Fruit fly (Drosophila melanogaster) whole organism, embryonic: Measurements from ENCODE around the gene yellow-e3.

Experiments
- CG11247 ChIP-seq: fragments of 200-800 bp; sonication (Bioruptor generic); IDR thresholded peaks from 2 replicates; pipeline ENCODE4 v1.3.6; 2022; ENCODE audit warnings: missing biosample characterization, missing genetic modification characterization
- CG12071 ChIP-seq: fragments of 200-800 bp; sonication (Bioruptor generic); optimal IDR thresholded peaks from 3 replicates; lab custom pipeline; 2018; ENCODE audit warnings: missing biosample characterization, mild to moderate bottlenecking, missing genetic modification characterization
- CG12769 ChIP-seq: fragments of 200-800 bp; sonication (Bioruptor generic); optimal IDR thresholded peaks from 2 replicates; lab custom pipeline; 2019; ENCODE audit warnings: missing biosample characterization, mild to moderate bottlenecking, missing genetic modification characterization, moderate library complexity
- CG13894 ChIP-seq: fragments of 200-800 bp; sonication (Bioruptor generic); optimal IDR thresholded peaks from 3 replicates; lab custom pipeline; 2018; ENCODE audit warnings: missing biosample characterization, mild to moderate bottlenecking, missing genetic modification characterization, moderate library complexity
- CG14014 ChIP-seq: fragments of 200-800 bp; sonication (Bioruptor generic); IDR thresholded peaks from 2 replicates; pipeline ENCODE4 v1.3.6; 2022; ENCODE audit warnings: missing biosample characterization, missing genetic modification characterization
- CG14441 ChIP-seq: fragments of 200-800 bp; sonication (Bioruptor generic); IDR thresholded peaks from 2 replicates; pipeline ENCODE4 v1.3.6; 2022; ENCODE audit warnings: missing biosample characterization, missing genetic modification characterization
- CG14860 ChIP-seq: fragments of 200-800 bp; sonication (Bioruptor generic); IDR thresholded peaks from 3 replicates; pipeline ENCODE4 v1.3.6; 2022; ENCODE audit warnings: missing biosample characterization, missing genetic modification characterization; ENCODE audit not compliant: partially characterized antibody
- CG15479 ChIP-seq: fragments of 200-800 bp; sonication (Bioruptor generic); optimal IDR thresholded peaks from 3 replicates; lab custom pipeline; 2019; ENCODE audit warnings: missing biosample characterization, mild to moderate bottlenecking, missing genetic modification characterization, moderate library complexity
- CG18619 ChIP-seq: fragments of 200-800 bp; sonication (Bioruptor generic); optimal IDR thresholded peaks from 3 replicates; lab custom pipeline; 2017; ENCODE audit warnings: missing biosample characterization, mild to moderate bottlenecking, missing genetic modification characterization
- CG2199 ChIP-seq: fragments of 200-800 bp; sonication (Bioruptor generic); IDR thresholded peaks from 3 replicates; pipeline ENCODE4 v1.3.6; 2022; ENCODE audit warnings: missing biosample characterization, missing genetic modification characterization
- CG4282 ChIP-seq: fragments of 200-800 bp; sonication (Bioruptor generic); optimal IDR thresholded peaks from 2 replicates; lab custom pipeline; 2016; ENCODE audit warnings: missing biosample characterization, missing genetic modification characterization
- CG4328 ChIP-seq: fragments of 200-800 bp; sonication (Bioruptor generic); optimal IDR thresholded peaks from 3 replicates; lab custom pipeline; 2017; ENCODE audit warnings: missing biosample characterization, missing genetic modification reagents, missing genetic modification characterization
- CG4730 ChIP-seq: fragments of 200-800 bp; sonication (Bioruptor generic); IDR thresholded peaks from 2 replicates; pipeline ENCODE4 v1.3.6; 2022; ENCODE audit warnings: missing biosample characterization, missing genetic modification characterization
- CG4854 ChIP-seq: fragments of 200-800 bp; sonication (Bioruptor generic); optimal IDR thresholded peaks from 2 replicates; lab custom pipeline; 2016; ENCODE audit warnings: missing biosample characterization, missing genetic modification characterization, inconsistent platforms
- CG6683 ChIP-seq: fragments of 200-800 bp; sonication (Bioruptor generic); optimal IDR thresholded peaks from 2 replicates; lab custom pipeline; 2017; ENCODE audit warnings: missing biosample characterization, mild to moderate bottlenecking, missing genetic modification characterization, missing genetic modification reagents
- CG7556 ChIP-seq: fragments of 200-800 bp; sonication (Bioruptor generic); optimal IDR thresholded peaks from 2 replicates; lab custom pipeline; 2017; ENCODE audit warnings: missing biosample characterization, mild to moderate bottlenecking, missing genetic modification characterization
- CG7987 ChIP-seq: fragments of 200-800 bp; sonication (Bioruptor generic); optimal IDR thresholded peaks from 2 replicates; lab custom pipeline; 2018; ENCODE audit warnings: missing biosample characterization, mild to moderate bottlenecking, missing genetic modification characterization, moderate library complexity
- CG8290 ChIP-seq, 3 experiments: fragments of 200-800 bp; sonication (Bioruptor generic); optimal IDR thresholded peaks; 2 replicates each; lab custom pipeline; 2016 to 2019; ENCODE audit warnings: missing biosample characterization in 3 of 3, missing genetic modification characterization in 3 of 3, mild to moderate bottlenecking in 2 of 3, moderate library complexity in 1 of 3
- CG8388 ChIP-seq: fragments of 200-800 bp; sonication (Bioruptor generic); optimal IDR thresholded peaks from 2 replicates; lab custom pipeline; 2019; ENCODE audit warnings: missing biosample characterization, mild to moderate bottlenecking, missing genetic modification characterization, moderate library complexity
- CG8924 ChIP-seq: fragments of 200-800 bp; optimal IDR thresholded peaks from 3 replicates; lab custom pipeline; 2019; ENCODE audit warnings: missing biosample characterization, mild to moderate bottlenecking, missing genetic modification characterization, moderate library complexity
- Doc2 ChIP-seq: fragments of 200-800 bp; sonication (Bioruptor generic); IDR thresholded peaks from 2 replicates; pipeline ENCODE4 v1.3.6; 2022; ENCODE audit warnings: missing biosample characterization, missing genetic modification characterization
- Dref ChIP-seq: fragments of 200-800 bp; sonication (Bioruptor generic); IDR thresholded peaks from 2 replicates; pipeline ENCODE4 v1.3.6; 2022; ENCODE audit warnings: missing biosample characterization, missing genetic modification characterization
- HHEX ChIP-seq: fragments of 200-800 bp; sonication (Bioruptor generic); optimal IDR thresholded peaks from 3 replicates; lab custom pipeline; 2017; ENCODE audit warnings: missing biosample characterization, mild to moderate bottlenecking, missing genetic modification characterization, missing genetic modification reagents
- MESR4 ChIP-seq: fragments of 200-800 bp; sonication (Bioruptor generic); optimal IDR thresholded peaks from 2 replicates; lab custom pipeline; 2018; ENCODE audit warnings: missing biosample characterization, mild to moderate bottlenecking, missing genetic modification characterization, moderate library complexity
- Med ChIP-seq: fragments of 200-800 bp; sonication (Bioruptor generic); peaks from one replicate; lab custom pipeline; 2016; ENCODE audit warnings: missing biosample characterization, missing genetic modification characterization, mild to moderate bottlenecking, inconsistent platforms, moderate library complexity
- Mes4 ChIP-seq: fragments of 200-800 bp; sonication (Bioruptor generic); optimal IDR thresholded peaks from 2 replicates; lab custom pipeline; 2016; ENCODE audit warnings: missing biosample characterization, missing genetic modification characterization
- ap ChIP-seq: fragments of 200-800 bp; sonication (Bioruptor generic); IDR thresholded peaks from 2 replicates; pipeline ENCODE4 v1.3.6; 2022; ENCODE audit warnings: missing biosample characterization, missing genetic modification characterization
- ato ChIP-seq: fragments of 200-800 bp; sonication (Bioruptor generic); IDR thresholded peaks from 2 replicates; pipeline ENCODE4 v1.3.6; 2022; ENCODE audit warnings: missing biosample characterization, missing genetic modification characterization; ENCODE audit not compliant: partially characterized antibody
- bsh ChIP-seq, 2 experiments: fragments of 200-800 bp; sonication (Bioruptor generic); optimal IDR thresholded peaks; 2 replicates each; lab custom pipeline; 2017 to 2018; ENCODE audit warnings: mild to moderate bottlenecking in 2 of 2, missing biosample characterization in 2 of 2, missing genetic modification characterization in 2 of 2, moderate library complexity in 1 of 2
- chinmo ChIP-seq: fragments of 200-800 bp; sonication (Bioruptor generic); IDR thresholded peaks from 4 replicates; pipeline ENCODE4 v1.3.6; 2022; ENCODE audit warnings: missing biosample characterization, missing genetic modification characterization; ENCODE audit not compliant: partially characterized antibody
- ci ChIP-seq: fragments of 200-800 bp; sonication (Bioruptor generic); IDR thresholded peaks from 3 replicates; pipeline ENCODE4 v1.3.6; 2022; ENCODE audit warnings: missing biosample characterization, missing genetic modification characterization
- da ChIP-seq: fragments of 200-800 bp; sonication (Bioruptor generic); optimal IDR thresholded peaks from 2 replicates; lab custom pipeline; 2016; ENCODE audit warnings: missing biosample characterization, missing genetic modification characterization
- dmrt99B ChIP-seq: fragments of 200-800 bp; sonication (Bioruptor generic); optimal IDR thresholded peaks from 2 replicates; lab custom pipeline; 2018; ENCODE audit warnings: missing biosample characterization, mild to moderate bottlenecking, missing genetic modification characterization, moderate library complexity
- grn ChIP-seq: fragments of 200-800 bp; sonication (Bioruptor generic); optimal IDR thresholded peaks from 3 replicates; lab custom pipeline; 2017; ENCODE audit warnings: missing biosample characterization, missing genetic modification characterization
- ind ChIP-seq: fragments of 200-800 bp; sonication (Bioruptor generic); optimal IDR thresholded peaks from 3 replicates; lab custom pipeline; 2016; ENCODE audit warnings: missing biosample characterization, missing genetic modification characterization
- kni ChIP-seq: fragments of 200-800 bp; sonication (Bioruptor generic); optimal IDR thresholded peaks from 3 replicates; lab custom pipeline; 2017; ENCODE audit warnings: mild to moderate bottlenecking, missing biosample characterization, missing genetic modification reagents, missing genetic modification characterization
- lmd ChIP-seq: fragments of 200-800 bp; sonication (Bioruptor generic); IDR thresholded peaks from 2 replicates; pipeline ENCODE4 v1.3.6; 2022; ENCODE audit warnings: missing biosample characterization, missing genetic modification characterization
- mirr ChIP-seq: fragments of 200-800 bp; sonication (Bioruptor generic); optimal IDR thresholded peaks from 3 replicates; lab custom pipeline; 2018; ENCODE audit warnings: missing biosample characterization, mild to moderate bottlenecking, missing genetic modification characterization
- org-1 ChIP-seq: fragments of 200-800 bp; sonication (Bioruptor generic); optimal IDR thresholded peaks from 2 replicates; lab custom pipeline; 2017; ENCODE audit warnings: missing biosample characterization, missing genetic modification characterization
- prd ChIP-seq, 3 experiments: fragments of >200 bp in 2 of 3; fragments of 200-800 bp in 1 of 3; sonication (Bioruptor generic) in 1 of 3; optimal IDR thresholded peaks in 2 of 3; IDR thresholded peaks in 1 of 3; 2 replicates in 2 of 3; 3 replicates in 1 of 3; pipeline versions ENCODE4 v1.3.6 to Lab custom; 2017 to 2022; ENCODE audit warnings: missing biosample characterization in 1 of 3, missing genetic modification characterization in 1 of 3
- rib ChIP-seq: fragments of 200-800 bp; sonication (Bioruptor generic); IDR thresholded peaks from 2 replicates; pipeline ENCODE4 v1.3.6; 2022; ENCODE audit warnings: missing biosample characterization, missing genetic modification characterization
- slbo ChIP-seq: fragments of 200-800 bp; sonication (Bioruptor generic); IDR thresholded peaks from 2 replicates; pipeline ENCODE4 v1.3.6; 2022; ENCODE audit warnings: missing biosample characterization, missing genetic modification characterization
- toy ChIP-seq: fragments of 200-800 bp; sonication (Bioruptor generic); IDR thresholded peaks from 2 replicates; pipeline ENCODE4 v1.3.6; 2022; ENCODE audit warnings: missing biosample characterization, missing genetic modification characterization
- trem ChIP-seq: fragments of 200-800 bp; optimal IDR thresholded peaks from 3 replicates; lab custom pipeline; 2019; ENCODE audit warnings: missing biosample characterization, mild to moderate bottlenecking, missing genetic modification characterization, moderate library complexity
- ttk ChIP-seq: fragments of 200-800 bp; sonication (Bioruptor generic); IDR thresholded peaks from 2 replicates; pipeline ENCODE4 v2.1.2; 2022; ENCODE audit warnings: missing biosample characterization, missing genetic modification characterization
- unpg ChIP-seq: fragments of 200-800 bp; sonication (Bioruptor generic); optimal IDR thresholded peaks from 3 replicates; lab custom pipeline; 2018; ENCODE audit warnings: missing biosample characterization, mild to moderate bottlenecking, missing genetic modification characterization, moderate library complexity
- vfl ChIP-seq: fragments of 200-800 bp; sonication (Bioruptor generic); optimal IDR thresholded peaks from 2 replicates; lab custom pipeline; 2016; ENCODE audit warnings: missing biosample characterization, missing genetic modification characterization
- vvl ChIP-seq: fragments of 200-800 bp; sonication (Bioruptor generic); IDR thresholded peaks from 2 replicates; pipeline ENCODE4 v1.3.6; 2022; ENCODE audit warnings: missing biosample characterization, missing genetic modification characterization

The yellow-e3 gene

dm6 chr3R:13446489-13446888, 41.8 kb upstream of the yellow-e3 start (continued):
- no peak for TF ChIP-seq toy (GFP tag; lab: Robert Waterston, UW)
- TF ChIP-seq Med (GFP tag; lab: Kevin White, UChicago) = peak; percentile 57
- TF ChIP-seq CG4282 (GFP tag; lab: Kevin White, UChicago) = no peak

- no peak for TF ChIP-seq HHEX (GFP tag; lab: Kevin White, UChicago)
- no peak for TF ChIP-seq CG4730 (GFP tag; lab: Robert Waterston, UW)
- no peak for TF ChIP-seq Dref
- TF ChIP-seq Mes4 (GFP tag; lab: Kevin White, UChicago) = no peak
- no peak for TF ChIP-seq CG8290 (GFP tag; optimal IDR thresholded peaks at IDR 0.05; lab: Kevin White, UChicago)
- TF ChIP-seq CG8290 (tag; optimal IDR thresholded peaks at IDR 0.05; lab: Kevin White, UChicago) = peak in 1 of 2 experiments; percentile 55
- TF ChIP-seq MESR4 (GFP tag; lab: Kevin White, UChicago) = no peak
- no peak for TF ChIP-seq ind (GFP tag; lab: Kevin White, UChicago)
- no peak for TF ChIP-seq trem
- TF ChIP-seq Doc2 (GFP tag; lab: Robert Waterston, UW) = no peak
- TF ChIP-seq CG6683 (GFP tag; lab: Kevin White, UChicago) = no peak
- no peak for TF ChIP-seq lmd (GFP tag; lab: Robert Waterston, UW)
- TF ChIP-seq ato (GFP tag; lab: Robert Waterston, UW) = no peak
- 0 out of 3 replicates have a peak, but pooled peaks have one; percentile 10 for TF ChIP-seq ci (GFP tag; lab: Robert Waterston, UW)
- no peak for TF ChIP-seq CG8924 (tag; lab: Kevin White, UChicago)
- peak; percentile 68; the same call in 2 of the 4 replicates for TF ChIP-seq chinmo (GFP tag; lab: Robert Waterston, UW)
- TF ChIP-seq CG4854 (GFP tag; lab: Kevin White, UChicago) = no peak
- TF ChIP-seq ap (GFP tag; lab: Robert Waterston, UW) = no peak
- peak; percentile 19 for TF ChIP-seq kni (GFP tag; lab: Kevin White, UChicago)
- peak; percentile 52 for TF ChIP-seq CG12071 (GFP tag; lab: Kevin White, UChicago)
- TF ChIP-seq CG2199 = peak; percentile 76; the same call in 1 of the 3 replicates
- TF ChIP-seq ttk = no peak
- no peak for TF ChIP-seq CG4328 (GFP tag; lab: Kevin White, UChicago)
- no peak for TF ChIP-seq CG14860 (GFP tag; lab: Robert Waterston, UW)
- TF ChIP-seq CG15479 (GFP tag; lab: Kevin White, UChicago) = no peak
- no peak for TF ChIP-seq CG11247 (GFP tag; lab: Robert Waterston, UW)
- no peak for TF ChIP-seq unpg (GFP tag; lab: Kevin White, UChicago)
- no peak for TF ChIP-seq da (GFP tag; lab: Kevin White, UChicago)
- TF ChIP-seq CG14014 (GFP tag; lab: Robert Waterston, UW) = peak; percentile 6; the same call in 1 of the 2 replicates
- no peak for TF ChIP-seq dmrt99B (tag; lab: Kevin White, UChicago)
- TF ChIP-seq CG14441 (GFP tag; lab: Robert Waterston, UW) = no peak
- TF ChIP-seq bsh (GFP tag; optimal IDR thresholded peaks at IDR 0.05; lab: Kevin White, UChicago) = no peak
- TF ChIP-seq vvl (GFP tag; lab: Robert Waterston, UW) = 0 out of 2 replicates have a peak, but pooled peaks have one; percentile 27
- no peak for TF ChIP-seq slbo (GFP tag; lab: Robert Waterston, UW)
- peak; percentile 55 for TF ChIP-seq grn
- no peak for TF ChIP-seq CG8388 (GFP tag; lab: Kevin White, UChicago)
- no peak for TF ChIP-seq toy (GFP tag; lab: Robert Waterston, UW)
- TF ChIP-seq CG18619 (GFP tag; lab: Kevin White, UChicago) = no peak
- 0 out of 2 replicates have a peak, but pooled peaks have one; percentile 34 for TF ChIP-seq rib (GFP tag; lab: Robert Waterston, UW)
- TF ChIP-seq CG7987 (GFP tag; lab: Kevin White, UChicago) = peak; percentile 41
- TF ChIP-seq org-1 (GFP tag; lab: Kevin White, UChicago) = no peak
- no peak for TF ChIP-seq vfl
- no peak for TF ChIP-seq prd (optimal IDR thresholded peaks at IDR 0.05; lab: Kevin White, UChicago)
- TF ChIP-seq prd (GFP tag; IDR thresholded peaks at IDR 0.05; lab: Robert Waterston, UW) = no peak
- TF ChIP-seq CG13894 = peak; percentile 28
- peak; percentile 69 for TF ChIP-seq mirr (GFP tag; lab: Kevin White, UChicago)
- TF ChIP-seq CG7556 (GFP tag; lab: Kevin White, UChicago) = no peak
- peak; percentile 37 for TF ChIP-seq CG12769 (tag; lab: Kevin White, UChicago)
These were observed 41.4 kb upstream of the yellow-e3 start for dm6 chr3R:13446048-13446447.
